Worm (Caenorhabditis elegans) whole organism, early embryonic: ENCODE data around the gene wht-7.

Source experiments
- F13C5.2 ChIP-seq: sonication (generic microtip); optimal IDR thresholded peaks from 2 replicates; lab custom pipeline; 2017; ENCODE audit warnings: mild to moderate bottlenecking, missing genetic modification characterization, inconsistent platforms, missing compliant biosample characterization
- aly-1 ChIP-seq: sonication (generic microtip); optimal IDR thresholded peaks from 2 replicates; lab custom pipeline; 2016; ENCODE audit warnings: missing genetic modification characterization, missing compliant biosample characterization
- ceh-36 ChIP-seq: sonication (generic microtip); optimal IDR thresholded peaks from 2 replicates; lab custom pipeline; 2016; ENCODE audit warnings: missing genetic modification characterization, inconsistent platforms, missing compliant biosample characterization
- flt-1 ChIP-seq: fragments of 200-800 bp; sonication (Bioruptor generic); IDR thresholded peaks from 2 replicates; pipeline ENCODE4 v1.3.6; 2022; ENCODE audit warnings: missing genetic modification characterization, missing compliant biosample characterization
- hmg-4 ChIP-seq: fragments of 200-800 bp; sonication (Bioruptor generic); optimal IDR thresholded peaks from 2 replicates; lab custom pipeline; 2018; ENCODE audit warnings: mild to moderate bottlenecking, missing genetic modification characterization, missing compliant biosample characterization
- hnd-1 ChIP-seq: sonication (generic microtip); optimal IDR thresholded peaks from 2 replicates; lab custom pipeline; 2016; ENCODE audit warnings: missing genetic modification characterization, missing compliant biosample characterization
- tbx-11 ChIP-seq: fragments of 200-800 bp; sonication (Bioruptor generic); IDR thresholded peaks from 2 replicates; pipeline ENCODE4 v1.3.6; 2022; ENCODE audit warnings: missing genetic modification characterization, missing compliant biosample characterization

- TF ChIP-seq flt-1 (GFP tag; lab: Robert Waterston, UW) (no peak), aly-1 (no peak), F13C5.2 (tag; lab: Kevin White, UChicago) (no peak), hmg-4 (GFP tag; lab: Kevin White, UChicago) (no peak), hnd-1 (no peak), ceh-36 (tag; lab: Kevin White, UChicago) (no peak), tbx-11 (GFP tag; lab: Robert Waterston, UW) (no peak)
These were observed 2.6 kb downstream of the wht-7 start for ce11 chrIII:6146797-6147196.
